Fruit fly (Drosophila melanogaster) whole organism: ENCODE measurements around the gene Bre1.

Source experiments
- CG8478 ChIP-seq: fragments of >200 bp; optimal IDR thresholded peaks from 2 replicates; lab custom pipeline; 2018; ENCODE audit warnings: inconsistent platforms
- Dll ChIP-seq: fragments of >200 bp; optimal IDR thresholded peaks from 2 replicates; lab custom pipeline; 2017
- EcR ChIP-seq, 2 experiments: fragments of >200 bp; optimal IDR thresholded peaks; 2 replicates each; lab custom pipeline; 2017; ENCODE audit warnings: missing biosample characterization in 2 of 2, missing genetic modification characterization in 2 of 2, missing genetic modification reagents in 2 of 2
- pan ChIP-seq: fragments of >200 bp; optimal IDR thresholded peaks from 2 replicates; lab custom pipeline; 2017
- psq ChIP-seq: fragments of >200 bp; optimal IDR thresholded peaks from 2 replicates; lab custom pipeline; 2017
- usp ChIP-seq: fragments of >200 bp; optimal IDR thresholded peaks from 2 replicates; lab custom pipeline; 2017; ENCODE audit warnings: missing biosample characterization, missing genetic modification characterization, mixed read lengths

dm6 chr3L:5764922-5765843 is 28.8 kb downstream of the Bre1 start, which contains the start of gene CG10576:
- TF ChIP-seq EcR (GFP tag; optimal IDR thresholded peaks at IDR 0.05; lab: Kevin White, UChicago) (no peak), psq (lab: Kevin White, UChicago) (no peak), usp (GFP tag; lab: Kevin White, UChicago) (no peak), CG8478 (no peak), pan (lab: Kevin White, UChicago) (no peak), Dll (lab: Kevin White, UChicago) (no peak)
